Fruit fly (Drosophila melanogaster) whole organism, embryonic: ENCODE data around the gene CG44428.

Experiments
- Aef1 ChIP-seq: fragments of 200-800 bp; sonication (Bioruptor generic); IDR thresholded peaks from 3 replicates; pipeline ENCODE4 v1.3.6; 2022; ENCODE audit warnings: missing biosample characterization, missing genetic modification characterization
- B-H1 ChIP-seq: fragments of 200-800 bp; sonication (Bioruptor generic); IDR thresholded peaks from 3 replicates; pipeline ENCODE4 v1.3.6; 2022; ENCODE audit warnings: missing biosample characterization, missing genetic modification characterization
- Bteb2 ChIP-seq: fragments of 200-800 bp; sonication (Bioruptor generic); optimal IDR thresholded peaks from 2 replicates; lab custom pipeline; 2016; ENCODE audit warnings: missing biosample characterization, missing genetic modification characterization
- CG10462 ChIP-seq: fragments of 200-800 bp; sonication (Bioruptor generic); optimal IDR thresholded peaks from 2 replicates; lab custom pipeline; 2016; ENCODE audit warnings: missing biosample characterization, missing genetic modification characterization
- CG12236 ChIP-seq: fragments of 200-800 bp; sonication (Bioruptor generic); optimal IDR thresholded peaks from 2 replicates; lab custom pipeline; 2016; ENCODE audit warnings: missing biosample characterization, missing genetic modification characterization
- CG14441 ChIP-seq: fragments of 200-800 bp; sonication (Bioruptor generic); IDR thresholded peaks from 2 replicates; pipeline ENCODE4 v1.3.6; 2022; ENCODE audit warnings: missing biosample characterization, missing genetic modification characterization
- CG14965 ChIP-seq: fragments of 200-800 bp; sonication (Bioruptor generic); optimal IDR thresholded peaks from 2 replicates; lab custom pipeline; 2016; ENCODE audit warnings: missing biosample characterization, missing genetic modification characterization, borderline replicate concordance
- CG15514 ChIP-seq: fragments of 200-800 bp; sonication (Bioruptor generic); optimal IDR thresholded peaks from 3 replicates; lab custom pipeline; 2017; ENCODE audit warnings: missing biosample characterization, missing genetic modification characterization, mild to moderate bottlenecking, moderate library complexity, missing genetic modification reagents
- CG16863 ChIP-seq: fragments of 200-800 bp; sonication (Bioruptor generic); optimal IDR thresholded peaks from 3 replicates; lab custom pipeline; 2016; ENCODE audit warnings: missing biosample characterization, missing genetic modification characterization
- CG17186 ChIP-seq: fragments of 200-800 bp; sonication (Bioruptor generic); optimal IDR thresholded peaks from 3 replicates; lab custom pipeline; 2017; ENCODE audit warnings: missing biosample characterization, missing genetic modification reagents, missing genetic modification characterization
- CG17328 ChIP-seq: fragments of 200-800 bp; sonication (Bioruptor generic); IDR thresholded peaks from 2 replicates; pipeline ENCODE4 v1.3.6; 2022; ENCODE audit warnings: missing biosample characterization, missing genetic modification characterization
- CG17912 ChIP-seq: fragments of 200-800 bp; sonication (Bioruptor generic); optimal IDR thresholded peaks from 2 replicates; lab custom pipeline; 2018; ENCODE audit warnings: missing biosample characterization, mild to moderate bottlenecking, missing genetic modification characterization
- CG18599 ChIP-seq: fragments of 200-800 bp; sonication (Bioruptor generic); optimal IDR thresholded peaks from 3 replicates; lab custom pipeline; 2017; ENCODE audit warnings: missing biosample characterization, missing genetic modification characterization, mild to moderate bottlenecking, moderate library complexity, missing genetic modification reagents
- CG30020 ChIP-seq: fragments of 200-800 bp; optimal IDR thresholded peaks from 2 replicates; lab custom pipeline; 2019; ENCODE audit warnings: missing biosample characterization, mild to moderate bottlenecking, missing genetic modification characterization, moderate library complexity
- CG3838 ChIP-seq: fragments of 200-800 bp; sonication (Bioruptor generic); optimal IDR thresholded peaks from 3 replicates; lab custom pipeline; 2016; ENCODE audit warnings: missing biosample characterization, missing genetic modification characterization
- CG4328 ChIP-seq: fragments of 200-800 bp; sonication (Bioruptor generic); optimal IDR thresholded peaks from 3 replicates; lab custom pipeline; 2017; ENCODE audit warnings: missing biosample characterization, missing genetic modification reagents, missing genetic modification characterization
- CG4730 ChIP-seq: fragments of 200-800 bp; sonication (Bioruptor generic); IDR thresholded peaks from 2 replicates; pipeline ENCODE4 v1.3.6; 2022; ENCODE audit warnings: missing biosample characterization, missing genetic modification characterization
- CG7928 ChIP-seq: fragments of 200-800 bp; sonication (Bioruptor generic); optimal IDR thresholded peaks from 2 replicates; lab custom pipeline; 2017; ENCODE audit warnings: missing biosample characterization, mild to moderate bottlenecking, missing genetic modification characterization
- CG8478 ChIP-seq: fragments of >200 bp; optimal IDR thresholded peaks from 2 replicates; lab custom pipeline; 2018
- CG9876 ChIP-seq: fragments of 200-800 bp; sonication (Bioruptor generic); optimal IDR thresholded peaks from 2 replicates; lab custom pipeline; 2016; ENCODE audit warnings: missing biosample characterization, missing genetic modification characterization
- CkIIα-i1 ChIP-seq: fragments of 200-800 bp; sonication (Bioruptor generic); IDR thresholded peaks from 2 replicates; pipeline ENCODE4 v1.3.6; 2022; ENCODE audit warnings: missing biosample characterization, missing genetic modification characterization
- D19B ChIP-seq: fragments of 200-800 bp; sonication (Bioruptor generic); optimal IDR thresholded peaks from 2 replicates; lab custom pipeline; 2017; ENCODE audit warnings: missing biosample characterization, mild to moderate bottlenecking, missing genetic modification characterization
- Dek ChIP-seq: fragments of 200-800 bp; sonication (Bioruptor generic); optimal IDR thresholded peaks from 3 replicates; lab custom pipeline; 2019; ENCODE audit warnings: missing biosample characterization, mild to moderate bottlenecking, missing genetic modification characterization, moderate library complexity
- Fer1 ChIP-seq: fragments of 200-800 bp; sonication (Bioruptor generic); optimal IDR thresholded peaks from 2 replicates; lab custom pipeline; 2017; ENCODE audit warnings: missing biosample characterization, mild to moderate bottlenecking, missing genetic modification characterization
- Gug ChIP-seq: fragments of 200-800 bp; sonication (Bioruptor generic); IDR thresholded peaks from 4 replicates; pipeline ENCODE4 v1.3.6; 2022; ENCODE audit warnings: missing biosample characterization, missing genetic modification characterization
- HLH54F ChIP-seq: fragments of 200-800 bp; sonication (Bioruptor generic); optimal IDR thresholded peaks from 3 replicates; lab custom pipeline; 2016; ENCODE audit warnings: missing biosample characterization, missing genetic modification characterization
- HLHmδ ChIP-seq: fragments of 200-800 bp; sonication (Bioruptor generic); optimal IDR thresholded peaks from 2 replicates; lab custom pipeline; 2018; ENCODE audit warnings: missing biosample characterization, mild to moderate bottlenecking, missing genetic modification characterization, moderate library complexity
- Hey ChIP-seq: fragments of 200-800 bp; sonication (Bioruptor generic); optimal IDR thresholded peaks from 3 replicates; lab custom pipeline; 2018; ENCODE audit warnings: missing biosample characterization, mild to moderate bottlenecking, missing genetic modification characterization
- Hr39 ChIP-seq: fragments of >200 bp; optimal IDR thresholded peaks from 2 replicates; lab custom pipeline; 2017
- Hr78 ChIP-seq, 2 experiments: fragments of 200-800 bp in 1 of 2; fragments of >200 bp in 1 of 2; sonication (Bioruptor generic) in 1 of 2; optimal IDR thresholded peaks; 2 replicates each; lab custom pipeline; 2017 to 2019; ENCODE audit warnings: missing biosample characterization in 2 of 2, missing genetic modification characterization in 2 of 2, mild to moderate bottlenecking in 1 of 2, moderate library complexity in 1 of 2
- Pdp1 ChIP-seq, 2 experiments: fragments of 200-800 bp; sonication (Bioruptor generic); optimal IDR thresholded peaks; 3 replicates each; lab custom pipeline; 2016; ENCODE audit warnings: missing biosample characterization in 2 of 2, missing genetic modification characterization in 2 of 2, mild to moderate bottlenecking in 1 of 2, moderate library complexity in 1 of 2
- Ptx1 ChIP-seq: fragments of 200-800 bp; sonication (Bioruptor generic); IDR thresholded peaks from 2 replicates; pipeline ENCODE4 v1.3.6; 2022; ENCODE audit warnings: missing biosample characterization, missing genetic modification characterization
- YL-1 ChIP-seq: fragments of 200-800 bp; sonication (Bioruptor generic); optimal IDR thresholded peaks from 3 replicates; lab custom pipeline; 2017; ENCODE audit warnings: missing biosample characterization, mild to moderate bottlenecking, missing genetic modification characterization
- abd-A ChIP-seq: fragments of 200-800 bp; sonication (Bioruptor generic); optimal IDR thresholded peaks from 3 replicates; lab custom pipeline; 2019; ENCODE audit warnings: missing biosample characterization, mild to moderate bottlenecking, missing genetic modification characterization, moderate library complexity
- da ChIP-seq: fragments of 200-800 bp; sonication (Bioruptor generic); optimal IDR thresholded peaks from 2 replicates; lab custom pipeline; 2016; ENCODE audit warnings: missing biosample characterization, missing genetic modification characterization
- eve ChIP-seq, 2 experiments: fragments of >200 bp; optimal IDR thresholded peaks; 2 replicates each; lab custom pipeline; 2017; ENCODE audit warnings: missing biosample characterization in 2 of 2, missing genetic modification characterization in 2 of 2
- exex ChIP-seq: fragments of 200-800 bp; sonication (Bioruptor generic); optimal IDR thresholded peaks from 4 replicates; lab custom pipeline; 2018; ENCODE audit warnings: missing biosample characterization, mild to moderate bottlenecking, missing genetic modification characterization, moderate library complexity
- her ChIP-seq: fragments of 200-800 bp; sonication (Bioruptor generic); optimal IDR thresholded peaks from 2 replicates; lab custom pipeline; 2016; ENCODE audit warnings: missing biosample characterization, missing genetic modification characterization
- hth ChIP-seq: fragments of >200 bp; optimal IDR thresholded peaks from 2 replicates; lab custom pipeline; 2017; ENCODE audit warnings: inconsistent platforms
- mam ChIP-seq: fragments of 200-800 bp; sonication (Bioruptor generic); optimal IDR thresholded peaks from 3 replicates; lab custom pipeline; 2016; ENCODE audit warnings: missing biosample characterization, missing genetic modification characterization
- nerfin-2 ChIP-seq: fragments of 200-800 bp; sonication (Bioruptor generic); IDR thresholded peaks from 2 replicates; pipeline ENCODE4 v1.3.6; 2022; ENCODE audit warnings: missing biosample characterization, missing genetic modification characterization; ENCODE audit not compliant: partially characterized antibody
- onecut ChIP-seq: fragments of 200-800 bp; sonication (Bioruptor generic); IDR thresholded peaks from 2 replicates; pipeline ENCODE4 v1.3.6; 2022; ENCODE audit warnings: missing biosample characterization, missing genetic modification characterization
- pan ChIP-seq, 4 experiments: fragments of >200 bp in 3 of 4; fragments of 200-800 bp in 1 of 4; sonication (Bioruptor generic) in 1 of 4; optimal IDR thresholded peaks in 3 of 4; IDR thresholded peaks in 1 of 4; 2 replicates each; pipeline versions ENCODE4 v1.3.6 to Lab custom; 2017 to 2022; ENCODE audit warnings: missing biosample characterization in 2 of 4, missing genetic modification characterization in 2 of 4, mixed read lengths in 1 of 4
- pho ChIP-seq: fragments of 200-800 bp; sonication (Bioruptor generic); optimal IDR thresholded peaks from 2 replicates; lab custom pipeline; 2016; ENCODE audit warnings: missing biosample characterization, missing genetic modification characterization
- schlank ChIP-seq: fragments of 200-800 bp; sonication (Bioruptor generic); optimal IDR thresholded peaks from 2 replicates; lab custom pipeline; 2018; ENCODE audit warnings: missing biosample characterization, mild to moderate bottlenecking, missing genetic modification characterization
- sisA ChIP-seq: fragments of 200-800 bp; sonication (Bioruptor generic); IDR thresholded peaks from 2 replicates; pipeline ENCODE4 v1.3.6; 2022; ENCODE audit warnings: missing biosample characterization, missing genetic modification characterization
- stc ChIP-seq: fragments of 200-800 bp; sonication (Bioruptor generic); IDR thresholded peaks from 2 replicates; pipeline ENCODE4 v1.3.6; 2022; ENCODE audit warnings: missing biosample characterization, missing genetic modification characterization
- tll ChIP-seq, 2 experiments: fragments of 200-800 bp in 1 of 2; fragments of >200 bp in 1 of 2; sonication (Bioruptor generic) in 1 of 2; optimal IDR thresholded peaks; 2 replicates each; lab custom pipeline; 2017 to 2019; ENCODE audit warnings: missing biosample characterization in 2 of 2, missing genetic modification characterization in 2 of 2, mild to moderate bottlenecking in 1 of 2, moderate library complexity in 1 of 2

The CG44428 gene

DNA sequence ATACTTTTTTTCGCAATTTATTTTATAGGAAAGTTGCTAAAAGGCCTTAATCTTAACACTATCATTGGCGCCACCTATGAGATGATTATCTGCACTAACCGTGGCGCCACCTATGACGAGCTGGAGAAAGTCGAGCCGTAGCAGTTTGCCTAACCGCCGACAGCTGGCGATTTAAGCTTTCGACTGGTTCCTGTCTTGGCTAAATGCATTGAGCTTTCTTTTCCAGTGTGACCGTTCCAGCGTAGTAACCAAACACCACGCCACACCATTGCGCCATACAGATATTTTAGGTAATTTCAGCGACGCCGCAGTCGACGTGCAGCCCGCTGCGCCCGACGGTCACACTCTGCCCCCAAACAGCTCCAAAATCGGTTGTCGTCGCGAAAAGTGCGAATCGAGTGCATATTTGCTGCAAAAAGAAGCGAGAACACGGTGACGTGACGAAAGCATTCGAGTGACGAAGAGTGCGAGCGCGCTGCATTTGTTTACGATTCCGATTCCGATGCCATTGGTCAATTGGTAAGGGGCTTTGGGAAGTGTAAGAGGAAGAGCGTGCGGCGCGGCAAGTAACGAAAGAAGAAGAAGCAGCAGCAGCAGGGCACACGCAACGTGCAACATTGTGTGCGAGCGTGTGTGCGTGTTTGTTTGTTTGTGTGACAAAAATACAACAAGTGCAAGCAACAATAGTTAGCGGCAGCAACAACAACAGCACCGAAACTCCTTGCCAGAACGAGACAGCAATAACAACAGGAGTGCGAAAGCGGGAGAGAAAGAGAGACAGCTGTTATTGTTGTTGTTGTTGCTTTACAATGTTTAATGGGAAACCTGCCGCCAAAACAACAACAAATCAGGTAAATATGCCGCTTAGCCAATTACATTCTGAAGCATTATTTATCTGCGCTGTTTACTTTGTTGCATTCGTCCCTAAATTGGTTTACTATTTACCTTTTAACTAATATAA lies 33.7 kb upstream of the CG44428 start, which contains the start of the genes CG46311 and Tpst (continued):
- TF ChIP-seq da (GFP tag; lab: Kevin White, UChicago) (peak; percentile 9), CG4730 (GFP tag; lab: Robert Waterston, UW) (peak; percentile 46; the same call in 1 of the 2 replicates), eve (GFP tag; optimal IDR thresholded peaks at IDR 0.05; lab: Kevin White, UChicago) (no peak), Aef1 (GFP tag; lab: Robert Waterston, UW) (peak; percentile 45; the same call in 2 of the 3 replicates), abd-A (tag; lab: Kevin White, UChicago) (no peak), schlank (tag; lab: Kevin White, UChicago) (no peak), Gug (GFP tag; lab: Robert Waterston, UW) (peak; percentile 56; the same call in 1 of the 4 replicates), Bteb2 (GFP tag; lab: Kevin White, UChicago) (no peak), pho (peak; percentile 33), CG16863 (GFP tag; lab: Kevin White, UChicago) (peak; percentile 48), Dek (peak; percentile 49), hth (lab: Kevin White, UChicago) (no peak), HLH54F (GFP tag; lab: Kevin White, UChicago) (no peak), CG17912 (peak; percentile 72), D19B (GFP tag; lab: Kevin White, UChicago) (no peak), YL-1 (GFP tag; lab: Kevin White, UChicago) (peak; percentile 66), CG30020 (no peak), pan (optimal IDR thresholded peaks at IDR 0.05; lab: Kevin White, UChicago) (no peak), pan (GFP tag; optimal IDR thresholded peaks at IDR 0.05 in 1 of 2, IDR thresholded peaks at IDR 0.05 in 1 of 2) (peak in 1 of 2 experiments; percentile 71), Hey (tag; lab: Kevin White, UChicago) (no peak), CG10462 (GFP tag; lab: Kevin White, UChicago) (no peak), onecut (GFP tag; lab: Robert Waterston, UW) (peak; percentile 61), CG3838 (GFP tag; lab: Kevin White, UChicago) (peak; percentile 70), nerfin-2 (no peak), Ptx1 (GFP tag; lab: Robert Waterston, UW) (peak; percentile 73), exex (tag; lab: Kevin White, UChicago) (no peak), Fer1 (GFP tag; lab: Kevin White, UChicago) (peak; percentile 44), CG4328 (GFP tag; lab: Kevin White, UChicago) (peak; percentile 44), CG14965 (GFP tag; lab: Kevin White, UChicago) (peak; percentile 83), HLHmδ (GFP tag; lab: Kevin White, UChicago) (peak; percentile 50), B-H1 (GFP tag; lab: Robert Waterston, UW) (no peak; the same call in 2 of the 3 replicates), CG18599 (peak; percentile 63), mam (peak; percentile 64), Pdp1 (GFP tag; optimal IDR thresholded peaks at IDR 0.05; lab: Kevin White, UChicago) (peak; percentile 61), CG9876 (GFP tag; lab: Kevin White, UChicago) (peak; percentile 1), CG7928 (peak; percentile 35), CG14441 (GFP tag; lab: Robert Waterston, UW) (peak; percentile 60), CkIIα-i1 (GFP tag; lab: Robert Waterston, UW) (no peak), stc (GFP tag; lab: Robert Waterston, UW) (no peak), CG15514 (GFP tag; lab: Kevin White, UChicago) (peak; percentile 79), her (GFP tag; lab: Kevin White, UChicago) (peak; percentile 62), Hr78 (GFP tag; optimal IDR thresholded peaks at IDR 0.05; lab: Kevin White, UChicago) (no peak), CG17186 (GFP tag; lab: Kevin White, UChicago) (peak; percentile 86), CG8478 (no peak), CG12236 (GFP tag; lab: Kevin White, UChicago) (no peak), CG17328 (peak; percentile 77), sisA (GFP tag; lab: Robert Waterston, UW) (peak; percentile 67), tll (GFP tag; optimal IDR thresholded peaks at IDR 0.05; lab: Kevin White, UChicago) (no peak), Hr39 (no peak)
